Worm (Caenorhabditis elegans) whole organism, L2 larva: Measurements from ENCODE around the gene scrm-5.

Source experiments
- aly-2 ChIP-seq: fragments of 150-350 bp; optimal IDR thresholded peaks from 2 replicates; lab custom pipeline; 2014; ENCODE audit warnings: missing biosample characterization, missing genetic modification characterization
- fos-1 ChIP-seq: fragments of 150-350 bp; optimal IDR thresholded peaks from 2 replicates; lab custom pipeline; 2014; ENCODE audit warnings: missing biosample characterization, missing genetic modification characterization
- lin-13 ChIP-seq: fragments of 150-350 bp; optimal IDR thresholded peaks from 2 replicates; lab custom pipeline; 2014; ENCODE audit warnings: missing biosample characterization, missing genetic modification reagents, missing genetic modification characterization
- nhr-21 ChIP-seq: fragments of 150-350 bp; optimal IDR thresholded peaks from 2 replicates; lab custom pipeline; 2014; ENCODE audit warnings: missing biosample characterization, missing genetic modification characterization
- nhr-237 ChIP-seq: fragments of 150-350 bp; optimal IDR thresholded peaks from 2 replicates; lab custom pipeline; 2014; ENCODE audit warnings: missing biosample characterization, missing genetic modification characterization
- snpc-4 ChIP-seq: fragments of 150-350 bp; optimal IDR thresholded peaks from 2 replicates; lab custom pipeline; 2014; ENCODE audit warnings: missing biosample characterization, missing genetic modification characterization
- unc-62 ChIP-seq: fragments of 150-350 bp; optimal IDR thresholded peaks from 2 replicates; lab custom pipeline; 2014; ENCODE audit warnings: missing biosample characterization, missing genetic modification reagents, missing genetic modification characterization
- ztf-4 ChIP-seq: fragments of 150-350 bp; optimal IDR thresholded peaks from 2 replicates; lab custom pipeline; 2014; ENCODE audit warnings: missing biosample characterization, missing genetic modification characterization

DNA sequence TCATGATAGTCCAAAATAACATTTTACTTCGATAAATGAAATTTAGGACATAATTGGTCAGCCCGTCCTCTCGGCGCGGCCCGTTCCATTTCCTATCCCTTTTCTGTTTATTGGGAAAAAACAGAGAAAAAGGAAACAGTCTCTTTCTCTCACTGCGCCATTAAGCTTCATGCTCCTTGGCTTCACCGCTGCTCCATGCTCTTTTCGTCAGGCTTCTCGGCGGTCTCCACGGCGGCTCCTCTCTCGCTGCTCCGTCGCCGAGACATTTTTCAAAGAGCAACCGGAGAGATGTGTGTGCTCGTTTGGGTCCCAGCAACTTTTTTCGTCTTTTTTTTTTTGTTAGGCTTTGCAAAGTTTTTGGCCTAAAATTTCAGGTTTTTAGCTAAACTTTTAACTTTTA is 48.6 kb downstream of the scrm-5 start:
- no peak for TF ChIP-seq nhr-21 (tag; lab: Kevin White, UChicago)
- no peak for TF ChIP-seq lin-13 (GFP tag; lab: Kevin White, UChicago)
- no peak for TF ChIP-seq aly-2
- TF ChIP-seq nhr-237 = no peak
- no peak for TF ChIP-seq fos-1 (tag; lab: Kevin White, UChicago)
- TF ChIP-seq ztf-4 (tag; lab: Kevin White, UChicago) = no peak
- no peak for TF ChIP-seq unc-62
- no peak for TF ChIP-seq snpc-4 (tag; lab: Kevin White, UChicago)
